Fruit fly (Drosophila melanogaster) whole organism, embryonic: ENCODE measurements around the gene BBS1.

ENCODE experiments used
- Abd-B ChIP-seq: fragments of 200-800 bp; sonication (Bioruptor generic); optimal IDR thresholded peaks from 2 replicates; lab custom pipeline; 2018; ENCODE audit warnings: missing biosample characterization, mild to moderate bottlenecking, missing genetic modification characterization, moderate library complexity
- Asciz ChIP-seq: fragments of 200-800 bp; sonication (Bioruptor generic); optimal IDR thresholded peaks from 2 replicates; lab custom pipeline; 2017; ENCODE audit warnings: missing biosample characterization, mild to moderate bottlenecking, missing genetic modification characterization, missing genetic modification reagents
- Awh ChIP-seq: fragments of 200-800 bp; sonication (Bioruptor generic); IDR thresholded peaks from 2 replicates; pipeline ENCODE4, ENCODE4 v1.3.6; 2022; ENCODE audit warnings: missing biosample characterization, missing genetic modification characterization
- Blimp-1 ChIP-seq: fragments of 200-800 bp; sonication (Bioruptor generic); optimal IDR thresholded peaks from 3 replicates; lab custom pipeline; 2018; ENCODE audit warnings: missing biosample characterization, missing genetic modification characterization, mild to moderate bottlenecking, moderate library complexity, missing genetic modification reagents
- CG11398 ChIP-seq: fragments of 200-800 bp; sonication (Bioruptor generic); optimal IDR thresholded peaks from 2 replicates; lab custom pipeline; 2016; ENCODE audit warnings: missing biosample characterization, missing genetic modification characterization
- CG11723 ChIP-seq: fragments of 200-800 bp; sonication (Bioruptor generic); optimal IDR thresholded peaks from 2 replicates; lab custom pipeline; 2017; ENCODE audit warnings: missing biosample characterization, mild to moderate bottlenecking, missing genetic modification characterization
- CG12155 ChIP-seq: fragments of 200-800 bp; sonication (Bioruptor generic); optimal IDR thresholded peaks from 3 replicates; lab custom pipeline; 2016; ENCODE audit warnings: missing biosample characterization, missing genetic modification characterization
- CG12769 ChIP-seq: fragments of 200-800 bp; sonication (Bioruptor generic); optimal IDR thresholded peaks from 2 replicates; lab custom pipeline; 2019; ENCODE audit warnings: missing biosample characterization, mild to moderate bottlenecking, missing genetic modification characterization, moderate library complexity
- CG15073 ChIP-seq: fragments of 200-800 bp; sonication (Bioruptor generic); optimal IDR thresholded peaks from 2 replicates; lab custom pipeline; 2016; ENCODE audit warnings: missing biosample characterization, missing genetic modification characterization
- CG16779 ChIP-seq: fragments of 200-800 bp; sonication (Bioruptor generic); IDR thresholded peaks from 2 replicates; pipeline ENCODE4 v1.3.6; 2022; ENCODE audit warnings: missing biosample characterization, missing genetic modification characterization
- CG17612 ChIP-seq: fragments of 200-800 bp; sonication (Bioruptor generic); IDR thresholded peaks from 2 replicates; pipeline ENCODE4 v1.3.6; 2022; ENCODE audit warnings: missing biosample characterization, missing genetic modification characterization
- CG1832 ChIP-seq: fragments of 200-800 bp; sonication (Bioruptor generic); optimal IDR thresholded peaks from 2 replicates; lab custom pipeline; 2017; ENCODE audit warnings: missing biosample characterization, mild to moderate bottlenecking, missing genetic modification characterization, inconsistent platforms
- CG2129 ChIP-seq: fragments of 200-800 bp; sonication (Bioruptor generic); IDR thresholded peaks from 2 replicates; pipeline ENCODE4 v1.3.6; 2022; ENCODE audit warnings: missing biosample characterization, missing genetic modification characterization; ENCODE audit not compliant: partially characterized antibody
- CG2678 ChIP-seq: fragments of 200-800 bp; sonication (Bioruptor generic); optimal IDR thresholded peaks from 3 replicates; lab custom pipeline; 2019; ENCODE audit warnings: missing biosample characterization, mild to moderate bottlenecking, missing genetic modification characterization, moderate library complexity
- CG4282 ChIP-seq: fragments of 200-800 bp; sonication (Bioruptor generic); optimal IDR thresholded peaks from 2 replicates; lab custom pipeline; 2016; ENCODE audit warnings: missing biosample characterization, missing genetic modification characterization
- CG4854 ChIP-seq: fragments of 200-800 bp; sonication (Bioruptor generic); optimal IDR thresholded peaks from 2 replicates; lab custom pipeline; 2016; ENCODE audit warnings: missing biosample characterization, missing genetic modification characterization, inconsistent platforms
- CG6654 ChIP-seq: fragments of 200-800 bp; sonication (Bioruptor generic); optimal IDR thresholded peaks from 2 replicates; lab custom pipeline; 2017; ENCODE audit warnings: missing biosample characterization, mild to moderate bottlenecking, missing genetic modification characterization
- CG6854 ChIP-seq: fragments of 200-800 bp; sonication (Bioruptor generic); optimal IDR thresholded peaks from 3 replicates; lab custom pipeline; 2017; ENCODE audit warnings: missing biosample characterization, mild to moderate bottlenecking, missing genetic modification characterization
- CG8359 ChIP-seq: fragments of 200-800 bp; sonication (Bioruptor generic); optimal IDR thresholded peaks from 2 replicates; lab custom pipeline; 2017; ENCODE audit warnings: missing biosample characterization, mild to moderate bottlenecking, missing genetic modification characterization, borderline replicate concordance
- CG8478 ChIP-seq: fragments of >200 bp; optimal IDR thresholded peaks from 2 replicates; lab custom pipeline; 2018
- CHES-1-like ChIP-seq: fragments of 200-800 bp; sonication (Bioruptor generic); optimal IDR thresholded peaks from 2 replicates; lab custom pipeline; 2016; ENCODE audit warnings: missing biosample characterization, missing genetic modification characterization
- CTCF ChIP-seq: fragments of 200-800 bp; sonication (Bioruptor generic); optimal IDR thresholded peaks from 2 replicates; lab custom pipeline; 2017; ENCODE audit warnings: missing biosample characterization, mild to moderate bottlenecking, missing genetic modification characterization, moderate library complexity
- Dbx ChIP-seq: fragments of 200-800 bp; sonication (Bioruptor generic); IDR thresholded peaks from 3 replicates; pipeline ENCODE4 v1.3.6; 2022; ENCODE audit warnings: missing biosample characterization, missing genetic modification characterization
- Dek ChIP-seq: fragments of 200-800 bp; sonication (Bioruptor generic); optimal IDR thresholded peaks from 3 replicates; lab custom pipeline; 2019; ENCODE audit warnings: missing biosample characterization, mild to moderate bottlenecking, missing genetic modification characterization, moderate library complexity
- Fer3 ChIP-seq: fragments of 200-800 bp; sonication (Bioruptor generic); optimal IDR thresholded peaks from 2 replicates; lab custom pipeline; 2018; ENCODE audit warnings: missing biosample characterization, mild to moderate bottlenecking, missing genetic modification characterization, moderate library complexity
- Hr39 ChIP-seq: fragments of >200 bp; optimal IDR thresholded peaks from 2 replicates; lab custom pipeline; 2017
- Lim3 ChIP-seq: fragments of 200-800 bp; sonication (Bioruptor generic); IDR thresholded peaks from 2 replicates; pipeline ENCODE4 v1.3.6; 2022; ENCODE audit warnings: missing biosample characterization, missing genetic modification characterization
- Rfx ChIP-seq: fragments of 200-800 bp; sonication (Bioruptor generic); IDR thresholded peaks from 2 replicates; pipeline ENCODE4 v1.3.6; 2022; ENCODE audit warnings: missing biosample characterization, missing genetic modification characterization
- Xrp1 ChIP-seq: fragments of 200-800 bp; sonication (Bioruptor generic); IDR thresholded peaks from 2 replicates; pipeline ENCODE4 v1.3.6; 2022; ENCODE audit warnings: missing biosample characterization, missing genetic modification characterization
- bbx ChIP-seq: fragments of 200-800 bp; sonication (Bioruptor generic); IDR thresholded peaks from 2 replicates; pipeline ENCODE4 v1.3.6; 2022; ENCODE audit warnings: missing biosample characterization, missing genetic modification characterization; ENCODE audit not compliant: partially characterized antibody
- bowl ChIP-seq: fragments of 200-800 bp; sonication (Bioruptor generic); IDR thresholded peaks from 2 replicates; pipeline ENCODE4 v1.3.6; 2022; ENCODE audit warnings: missing biosample characterization, missing genetic modification characterization
- croc ChIP-seq: fragments of 200-800 bp; sonication (Bioruptor generic); conservative IDR thresholded peaks from 3 replicates; pipeline ENCODE4 v1.3.6; 2022; ENCODE audit warnings: missing biosample characterization, missing genetic modification characterization
- da ChIP-seq: fragments of 200-800 bp; sonication (Bioruptor generic); optimal IDR thresholded peaks from 2 replicates; lab custom pipeline; 2016; ENCODE audit warnings: missing biosample characterization, missing genetic modification characterization
- ems ChIP-seq: fragments of 200-800 bp; sonication (Bioruptor generic); optimal IDR thresholded peaks from 3 replicates; lab custom pipeline; 2016; ENCODE audit warnings: missing biosample characterization, missing genetic modification characterization
- eyg ChIP-seq: fragments of 200-800 bp; sonication (Bioruptor generic); optimal IDR thresholded peaks from 3 replicates; lab custom pipeline; 2016; ENCODE audit warnings: missing biosample characterization, missing genetic modification characterization
- gfzf ChIP-seq: fragments of 200-800 bp; sonication (Bioruptor generic); optimal IDR thresholded peaks from 2 replicates; lab custom pipeline; 2016; ENCODE audit warnings: missing biosample characterization, mild to moderate bottlenecking, missing genetic modification characterization, moderate library complexity
- ind ChIP-seq: fragments of 200-800 bp; sonication (Bioruptor generic); optimal IDR thresholded peaks from 3 replicates; lab custom pipeline; 2016; ENCODE audit warnings: missing biosample characterization, missing genetic modification characterization
- kni ChIP-seq: fragments of 200-800 bp; sonication (Bioruptor generic); optimal IDR thresholded peaks from 3 replicates; lab custom pipeline; 2017; ENCODE audit warnings: mild to moderate bottlenecking, missing biosample characterization, missing genetic modification reagents, missing genetic modification characterization
- nmo ChIP-seq: fragments of 200-800 bp; sonication (Bioruptor generic); optimal IDR thresholded peaks from 2 replicates; lab custom pipeline; 2018; ENCODE audit warnings: missing biosample characterization, mild to moderate bottlenecking, missing genetic modification characterization, moderate library complexity
- pan ChIP-seq, 4 experiments: fragments of >200 bp in 3 of 4; fragments of 200-800 bp in 1 of 4; sonication (Bioruptor generic) in 1 of 4; optimal IDR thresholded peaks in 3 of 4; IDR thresholded peaks in 1 of 4; 2 replicates each; pipeline versions ENCODE4 v1.3.6 to Lab custom; 2017 to 2022; ENCODE audit warnings: missing biosample characterization in 2 of 4, missing genetic modification characterization in 2 of 4, mixed read lengths in 1 of 4
- pho ChIP-seq: fragments of 200-800 bp; sonication (Bioruptor generic); optimal IDR thresholded peaks from 2 replicates; lab custom pipeline; 2016; ENCODE audit warnings: missing biosample characterization, missing genetic modification characterization
- pita ChIP-seq: fragments of 200-800 bp; sonication (Bioruptor generic); optimal IDR thresholded peaks from 2 replicates; lab custom pipeline; 2017; ENCODE audit warnings: missing biosample characterization, mild to moderate bottlenecking, missing genetic modification characterization
- repo ChIP-seq: fragments of 200-800 bp; sonication (Bioruptor generic); optimal IDR thresholded peaks from 2 replicates; lab custom pipeline; 2016; ENCODE audit warnings: missing biosample characterization, missing genetic modification characterization
- stc ChIP-seq: fragments of 200-800 bp; sonication (Bioruptor generic); IDR thresholded peaks from 2 replicates; pipeline ENCODE4 v1.3.6; 2022; ENCODE audit warnings: missing biosample characterization, missing genetic modification characterization
- tin ChIP-seq: fragments of 200-800 bp; sonication (Bioruptor generic); optimal IDR thresholded peaks from 3 replicates; lab custom pipeline; 2016; ENCODE audit warnings: missing biosample characterization, missing genetic modification characterization
- trh ChIP-seq: fragments of 200-800 bp; sonication (Bioruptor generic); optimal IDR thresholded peaks from 2 replicates; lab custom pipeline; 2016; ENCODE audit warnings: missing biosample characterization, missing genetic modification characterization
- unpg ChIP-seq: fragments of 200-800 bp; sonication (Bioruptor generic); optimal IDR thresholded peaks from 3 replicates; lab custom pipeline; 2018; ENCODE audit warnings: missing biosample characterization, mild to moderate bottlenecking, missing genetic modification characterization, moderate library complexity
- vnd ChIP-seq: fragments of 200-800 bp; sonication (Bioruptor generic); IDR thresholded peaks from 3 replicates; pipeline ENCODE4 v1.3.6; 2022; ENCODE audit warnings: missing biosample characterization, missing genetic modification characterization; ENCODE audit not compliant: partially characterized antibody

The BBS1 gene

dm6 chr3L:7133699-7134655 is 8.3 kb downstream of the BBS1 start, which contains the start of gene melt (continued):
- TF ChIP-seq Abd-B (GFP tag; lab: Kevin White, UChicago) (peak; percentile 78), Asciz (GFP tag; lab: Kevin White, UChicago) (peak; percentile 81), bbx (GFP tag; lab: Robert Waterston, UW) (peak; percentile 49; the same call in 1 of the 2 replicates), Fer3 (tag; lab: Kevin White, UChicago) (peak; percentile 73), CG15073 (peak; percentile 63), CG17612 (peak; percentile 73; the same call in 1 of the 2 replicates), tin (GFP tag; lab: Kevin White, UChicago) (peak; percentile 83), ind (peak; percentile 89), CG4282 (peak; percentile 62), CG12155 (GFP tag; lab: Kevin White, UChicago) (peak; percentile 86), Rfx (peak; percentile 82), gfzf (no peak), CG12769 (tag; lab: Kevin White, UChicago) (peak; percentile 48), stc (0 out of 2 replicates have a peak, but pooled peaks have one; percentile 41), pan (optimal IDR thresholded peaks at IDR 0.05; lab: Kevin White, UChicago) (peak in 1 of 2 experiments; percentile 62), pan (GFP tag; optimal IDR thresholded peaks at IDR 0.05 in 1 of 2, IDR thresholded peaks at IDR 0.05 in 1 of 2) (peak; percentile 63 to 73), ems (GFP tag; lab: Kevin White, UChicago) (peak; percentile 87), CTCF (GFP tag; lab: Kevin White, UChicago) (peak; percentile 31), CG6854 (GFP tag; lab: Kevin White, UChicago) (peak; percentile 84), Hr39 (lab: Kevin White, UChicago) (no peak), Lim3 (GFP tag; lab: Robert Waterston, UW) (0 out of 2 replicates have a peak, but pooled peaks have one; percentile 29), Awh (GFP tag; lab: Robert Waterston, UW) (peak; percentile 39; the same call in 1 of the 2 replicates), pita (GFP tag; lab: Kevin White, UChicago) (peak; percentile 14), pho (peak; percentile 93), CG16779 (GFP tag; lab: Robert Waterston, UW) (peak; percentile 7; the same call in 1 of the 2 replicates), CG1832 (GFP tag; lab: Kevin White, UChicago) (no peak), Dbx (GFP tag; lab: Robert Waterston, UW) (peak; percentile 72), CG2678 (tag; lab: Kevin White, UChicago) (peak; percentile 93), CG11398 (GFP tag; lab: Kevin White, UChicago) (peak; percentile 66), CG11723 (GFP tag; lab: Kevin White, UChicago) (peak; percentile 75), CG6654 (peak; percentile 65), nmo (peak; percentile 94), CG8478 (lab: Kevin White, UChicago) (no peak), unpg (GFP tag; lab: Kevin White, UChicago) (peak; percentile 75), CG2129 (GFP tag; lab: Robert Waterston, UW) (no peak), bowl (GFP tag; lab: Robert Waterston, UW) (peak; percentile 51; the same call in 1 of the 2 replicates), eyg (peak; percentile 86), trh (GFP tag; lab: Kevin White, UChicago) (peak; percentile 66), Xrp1 (GFP tag; lab: Robert Waterston, UW) (peak; percentile 79), Blimp-1 (GFP tag; lab: Kevin White, UChicago) (peak; percentile 73), da (GFP tag; lab: Kevin White, UChicago) (peak; percentile 74), CG8359 (peak; percentile 66), repo (GFP tag; lab: Kevin White, UChicago) (peak; percentile 78), Dek (tag; lab: Kevin White, UChicago) (peak; percentile 87), croc (GFP tag; lab: Robert Waterston, UW) (peak; percentile 62; the same call in 2 of the 3 replicates), kni (GFP tag; lab: Kevin White, UChicago) (peak; percentile 72), CG4854 (GFP tag; lab: Kevin White, UChicago) (peak; percentile 82), CHES-1-like (GFP tag; lab: Kevin White, UChicago) (peak; percentile 77), vnd (peak; percentile 33; the same call in 1 of the 3 replicates)
